Worm (Caenorhabditis elegans): ENCODE data around the gene dsb-1.

The dsb-1 gene

ce11 chrIV:12391003-12391637 lies 17.6 kb upstream of the dsb-1 start, which contains the start of the genes rps-23 and dpm-3 (continued):
- TF ChIP-seq mdl-1 (tag; optimal IDR thresholded peaks at IDR 0.05): peak; percentile 29 to 67
- TF ChIP-seq lin-15B (tag; optimal IDR thresholded peaks at IDR 0.05): peak; percentile 81
- peak; percentile 90 for TF ChIP-seq lin-38 (GFP tag; IDR thresholded peaks at IDR 0.05)
- TF ChIP-seq dmd-6 (GFP tag; IDR thresholded peaks at IDR 0.05): peak; percentile 91
- TF ChIP-seq ama-1 (optimal IDR thresholded peaks at IDR 0.05): peak; percentile 82
- peak; percentile 92 for TF ChIP-seq arid-1 (GFP tag; conservative IDR thresholded peaks at IDR 0.05)

- TF ChIP-seq vab-7 (GFP tag; IDR thresholded peaks at IDR 0.05) (no peak), Y5F2A.4 (GFP tag; optimal IDR thresholded peaks at IDR 0.05) (no peak), dpl-1 (GFP tag; optimal IDR thresholded peaks at IDR 0.05) (peak; percentile 13), snpc-4 (tag; optimal IDR thresholded peaks at IDR 0.05) (no peak), rbr-2 (tag; optimal IDR thresholded peaks at IDR 0.05) (no peak), F37D6.2 (tag; optimal IDR thresholded peaks at IDR 0.05) (no peak), nhr-25 (tag; optimal IDR thresholded peaks at IDR 0.05; ENCODE audit: borderline replicate concordance, insufficient read depth) (peak; percentile 8), nhr-11 (tag; optimal IDR thresholded peaks at IDR 0.05) (no peak), mxl-3 (GFP tag; optimal IDR thresholded peaks at IDR 0.05) (peak; percentile 44), mdt-29 (GFP tag; IDR thresholded peaks at IDR 0.05) (no peak), nhr-28 (tag; optimal IDR thresholded peaks at IDR 0.05) (peak; percentile 48), nhr-48 (tag; optimal IDR thresholded peaks at IDR 0.05) (peak; percentile 46), jun-1 (tag; optimal IDR thresholded peaks at IDR 0.05) (no peak), arid-1 (GFP tag; conservative IDR thresholded peaks at IDR 0.05) (no peak), mes-2 (tag; optimal IDR thresholded peaks at IDR 0.05; ENCODE audit: poor library complexity, severe bottlenecking) (no peak), aha-1 (tag) (peak; percentile 81), F44E2.7 (GFP tag; IDR thresholded peaks at IDR 0.05) (no peak), hlh-11 (tag; optimal IDR thresholded peaks at IDR 0.05) (peak; percentile 52), Y105C5A.15 (GFP tag; IDR thresholded peaks at IDR 0.05) (no peak), ceh-62 (tag; optimal IDR thresholded peaks at IDR 0.05) (no peak), nhr-76 (tag; optimal IDR thresholded peaks at IDR 0.05) (no peak), mxl-2 (GFP tag; conservative IDR thresholded peaks at IDR 0.05) (no peak), zfp-2 (tag; optimal IDR thresholded peaks at IDR 0.05) (no peak), ceh-28 (tag; optimal IDR thresholded peaks at IDR 0.05) (no peak), daf-19 (GFP tag; conservative IDR thresholded peaks at IDR 0.05) (no peak), lsy-2 (tag; optimal IDR thresholded peaks at IDR 0.05) (peak in 1 of 2 experiments; percentile 51), unc-62 (GFP tag; optimal IDR thresholded peaks at IDR 0.05 in 1 of 2) (peak in 1 of 2 experiments; percentile 57), unc-62 (tag; optimal IDR thresholded peaks at IDR 0.05) (no peak), ceh-20 (GFP tag; IDR thresholded peaks at IDR 0.05) (no peak), hlh-30 (tag; optimal IDR thresholded peaks at IDR 0.05; ENCODE audit: insufficient read depth) (peak; percentile 59), spr-1 (tag; optimal IDR thresholded peaks at IDR 0.05) (no peak), F49E8.2 (tag; optimal IDR thresholded peaks at IDR 0.05; ENCODE audit: borderline replicate concordance) (no peak), attf-4 (tag; optimal IDR thresholded peaks at IDR 0.05) (no peak), lim-7 (GFP tag; IDR thresholded peaks at IDR 0.05) (no peak)
Observed at ce11 chrIV:12396645-12397258, 12.0 kb upstream of the dsb-1 start.
